Worm (Caenorhabditis elegans): ENCODE data around the gene T25B6.3.
A peak's percentile ranks its signal among the peaks of the same experiment; 100 is the strongest.

Gene T25B6.3

DNA sequence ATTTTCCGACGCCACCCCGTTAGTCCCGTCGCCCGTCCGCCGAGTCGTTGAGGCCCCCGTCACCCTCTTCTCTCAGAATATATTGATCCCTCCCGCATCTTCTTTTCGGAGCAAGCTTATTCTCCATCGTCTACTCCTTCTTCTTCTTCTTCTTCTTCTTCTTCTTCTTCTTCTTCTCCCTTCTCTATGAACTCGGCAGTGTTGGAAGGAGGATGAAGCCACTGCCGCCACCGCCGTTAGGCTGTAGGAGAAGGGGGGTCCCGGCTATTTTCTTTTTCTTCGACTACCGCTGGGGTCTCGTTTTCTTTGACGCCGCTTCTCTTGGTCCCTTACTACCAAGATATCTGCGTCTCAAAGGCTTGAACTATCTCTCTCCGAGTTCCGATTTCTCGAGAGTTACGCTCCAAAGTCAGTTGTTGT lies 31.9 kb upstream of the T25B6.3 start (continued):
- peak; percentile 14; the same call in 1 of the 2 replicates for TF ChIP-seq nhr-19 (GFP tag; conservative IDR thresholded peaks at IDR 0.05)
- no peak for TF ChIP-seq unc-130 (tag; optimal IDR thresholded peaks at IDR 0.05)
- TF ChIP-seq lsy-2 (tag; optimal IDR thresholded peaks at IDR 0.05), result peak in 1 of 2 experiments; percentile 30
- no peak for TF ChIP-seq ceh-63 (GFP tag; optimal IDR thresholded peaks at IDR 0.05)
- peak; percentile 59 for TF ChIP-seq snu-23 (GFP tag; optimal IDR thresholded peaks at IDR 0.05)
- peak; percentile 61 for TF ChIP-seq ceh-8 (GFP tag; optimal IDR thresholded peaks at IDR 0.05)
- TF ChIP-seq dpl-1 (GFP tag; optimal IDR thresholded peaks at IDR 0.05), result peak in 1 of 3 experiments; percentile 2
- TF ChIP-seq xbp-1 (tag; optimal IDR thresholded peaks at IDR 0.05), result peak; percentile 36
- TF ChIP-seq dsc-1 (tag; optimal IDR thresholded peaks at IDR 0.05), result peak; percentile 40
- no peak for TF ChIP-seq elt-2 (tag; optimal IDR thresholded peaks at IDR 0.05)
- TF ChIP-seq tbx-2 (tag; optimal IDR thresholded peaks at IDR 0.05), result peak; percentile 55
- TF ChIP-seq lin-35 (GFP tag; optimal IDR thresholded peaks at IDR 0.05), result peak in 1 of 2 experiments; percentile 11
- no peak for TF ChIP-seq fkh-4 (tag; optimal IDR thresholded peaks at IDR 0.05; ENCODE audit: borderline replicate concordance)
- TF ChIP-seq lir-3 (tag; optimal IDR thresholded peaks at IDR 0.05; ENCODE audit: poor library complexity), result peak; percentile 16

DNA sequence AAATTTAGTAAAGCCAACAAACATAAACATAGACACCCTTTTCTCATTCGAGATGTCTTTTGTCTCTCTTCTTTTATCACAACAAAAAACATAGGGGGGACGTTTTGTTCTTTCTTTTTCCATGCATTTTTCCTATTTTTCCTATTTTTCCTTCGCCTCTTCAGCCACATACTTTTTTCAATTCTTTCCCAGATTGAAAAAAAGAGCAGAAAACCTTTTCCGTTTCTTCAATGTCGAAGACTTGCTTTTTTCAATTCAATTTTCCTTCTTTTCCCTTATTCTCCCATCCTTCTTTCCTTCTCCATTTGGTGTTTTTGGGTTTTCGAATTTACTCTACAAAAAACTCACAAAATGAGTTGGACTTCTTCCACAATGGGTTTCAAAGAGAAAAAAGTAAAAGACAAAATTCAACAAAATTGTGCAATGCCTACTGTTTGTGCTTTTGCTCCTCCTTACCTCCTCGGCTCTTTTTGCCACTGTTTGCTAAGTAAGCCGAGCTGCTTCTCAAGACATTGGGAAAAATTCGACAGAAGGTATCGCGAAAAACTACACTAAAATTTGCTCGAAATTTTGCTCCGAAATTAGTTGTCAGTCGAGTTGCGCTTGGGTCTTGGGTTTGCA lies 30.8 kb upstream of the T25B6.3 start:
- no peak for TF ChIP-seq xbp-1 (tag; optimal IDR thresholded peaks at IDR 0.05)
- TF ChIP-seq nhr-47 (tag; optimal IDR thresholded peaks at IDR 0.05), result no peak
- no peak for TF ChIP-seq nhr-28 (tag; optimal IDR thresholded peaks at IDR 0.05)
- TF ChIP-seq lin-15B (tag; optimal IDR thresholded peaks at IDR 0.05), result no peak
- TF ChIP-seq efl-1 (optimal IDR thresholded peaks at IDR 0.05), result no peak
- no peak for TF ChIP-seq efl-1 (GFP tag; optimal IDR thresholded peaks at IDR 0.05 in 1 of 2)
- no peak for TF ChIP-seq efl-3 (GFP tag; optimal IDR thresholded peaks at IDR 0.05)
- TF ChIP-seq C04F5.9 (tag; optimal IDR thresholded peaks at IDR 0.05), result no peak
- no peak for TF ChIP-seq isw-1 (GFP tag; IDR thresholded peaks at IDR 0.05)
- peak; percentile 89 for TF ChIP-seq fkh-10 (GFP tag; optimal IDR thresholded peaks at IDR 0.05)
- peak; percentile 66 for TF ChIP-seq lin-14 (GFP tag; optimal IDR thresholded peaks at IDR 0.05)
- no peak for TF ChIP-seq ceh-90 (tag; optimal IDR thresholded peaks at IDR 0.05)
- no peak for TF ChIP-seq fkh-8 (tag; optimal IDR thresholded peaks at IDR 0.05)

DNA sequence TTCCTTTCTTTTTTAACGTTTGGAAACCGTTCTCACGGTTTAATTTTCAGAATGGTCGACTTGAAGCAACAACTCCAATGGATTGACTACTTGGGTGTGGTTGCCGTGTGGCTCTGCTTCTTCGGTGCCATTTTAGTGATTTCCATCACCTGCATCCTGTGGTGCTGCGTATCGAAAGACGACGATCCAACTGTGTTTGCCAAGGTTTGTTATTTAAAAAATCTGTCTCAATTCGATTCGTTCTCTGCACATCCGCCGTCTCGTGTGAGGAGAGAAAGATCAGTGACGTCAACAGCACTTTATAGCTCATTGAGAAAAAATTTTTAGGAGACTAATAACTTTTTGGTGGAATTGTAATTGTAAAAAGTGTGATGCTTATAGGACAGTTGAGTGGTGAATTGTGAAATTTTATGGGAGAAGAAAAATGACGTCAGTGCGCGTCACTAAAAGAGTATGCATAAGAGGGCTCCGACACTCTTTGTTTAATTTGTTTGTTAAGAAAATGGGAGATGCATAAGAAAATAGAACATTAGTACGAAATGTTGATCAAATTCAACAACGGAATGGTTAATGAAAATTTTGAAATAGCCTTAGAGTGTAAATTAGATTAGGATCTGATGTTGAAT lies 29.8 kb upstream of the T25B6.3 start, which contains the start of gene C24A3.2:
C24A3.2 (plus strand) TSS at position 51 of the 626 bp plus-strand sequence.
- no peak for TF ChIP-seq ama-1 (optimal IDR thresholded peaks at IDR 0.05)
- TF ChIP-seq lin-14 (GFP tag; optimal IDR thresholded peaks at IDR 0.05), result peak; percentile 67
- peak; percentile 40 for TF ChIP-seq ceh-8 (GFP tag; optimal IDR thresholded peaks at IDR 0.05)
- peak; percentile 16 for TF ChIP-seq nhr-71 (tag; optimal IDR thresholded peaks at IDR 0.05)
- TF ChIP-seq lsy-2 (tag; optimal IDR thresholded peaks at IDR 0.05), result peak in 1 of 2 experiments; percentile 25

DNA sequence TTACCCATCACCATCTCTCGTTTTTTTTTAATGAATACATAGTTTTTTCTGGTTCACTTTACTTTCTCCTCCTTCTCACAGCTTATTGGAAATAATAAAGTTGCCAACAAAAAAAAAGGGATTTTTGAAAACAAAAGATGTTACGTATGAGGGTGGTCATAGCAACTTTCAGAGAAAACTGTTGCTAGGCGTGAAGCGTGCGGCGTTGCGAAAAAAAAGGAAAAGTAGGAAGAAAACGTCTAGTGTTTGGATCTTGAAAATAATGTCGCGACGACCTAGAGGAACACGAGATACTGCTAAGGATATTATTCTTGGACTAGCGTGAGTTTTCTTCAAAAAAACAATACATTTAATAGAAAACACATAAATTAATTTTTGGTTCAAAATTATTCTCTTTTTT lies 28.6 kb upstream of the T25B6.3 start, which contains the start of gene C24A3.1:
C24A3.1 (plus strand) TSS at position 263 of the 400 bp plus-strand sequence.
- TF ChIP-seq ztf-4 (tag; optimal IDR thresholded peaks at IDR 0.05), result no peak
- no peak for TF ChIP-seq grh-1 (GFP tag; IDR thresholded peaks at IDR 0.05)
- TF ChIP-seq unc-86 (tag; optimal IDR thresholded peaks at IDR 0.05), result no peak
- TF ChIP-seq unc-30 (tag; optimal IDR thresholded peaks at IDR 0.05), result no peak
- TF ChIP-seq nhr-71 (tag; optimal IDR thresholded peaks at IDR 0.05), result no peak
- TF ChIP-seq snu-23 (GFP tag; optimal IDR thresholded peaks at IDR 0.05), result no peak
- TF ChIP-seq tbx-2 (tag; optimal IDR thresholded peaks at IDR 0.05), result no peak
- no peak for TF ChIP-seq nhr-19 (GFP tag; conservative IDR thresholded peaks at IDR 0.05)
- TF ChIP-seq fkh-4 (tag; optimal IDR thresholded peaks at IDR 0.05; ENCODE audit: borderline replicate concordance), result no peak
- TF ChIP-seq egl-27 (tag; optimal IDR thresholded peaks at IDR 0.05), result no peak
